Fruit fly (Drosophila melanogaster): ENCODE data around the gene CG31609.

The CG31609 gene

dm6 chr2L:9145761-9146160 lies 48.4 kb downstream of the CG31609 start:
- TF ChIP-seq Crg-1 (GFP tag; optimal IDR thresholded peaks at IDR 0.05): no peak
- TF ChIP-seq CG33017 (tag; optimal IDR thresholded peaks at IDR 0.05): no peak
- no peak for TF ChIP-seq CG12768 (GFP tag; optimal IDR thresholded peaks at IDR 0.05)
- no peak for TF ChIP-seq CG5204 (GFP tag; optimal IDR thresholded peaks at IDR 0.05)
- TF ChIP-seq Clk (GFP tag; optimal IDR thresholded peaks at IDR 0.05): no peak

dm6 chr2L:9146270-9146975 lies 49.1 kb downstream of the CG31609 start:
- TF ChIP-seq toe (GFP tag; optimal IDR thresholded peaks at IDR 0.05) (no peak), Hr96 (GFP tag; optimal IDR thresholded peaks at IDR 0.05) (no peak), CG12768 (GFP tag; optimal IDR thresholded peaks at IDR 0.05) (no peak), cnc (optimal IDR thresholded peaks at IDR 0.05) (no peak), bab1 (GFP tag; optimal IDR thresholded peaks at IDR 0.05) (no peak), CG1620 (GFP tag; optimal IDR thresholded peaks at IDR 0.05) (no peak)

Data from whole organism, adult.